Worm (Caenorhabditis elegans) whole organism, L4 larva: ENCODE data around the gene pot-1.

ENCODE experiments used
- D1046.2 ChIP-seq: fragments of 200-800 bp; sonication (Bioruptor generic); IDR thresholded peaks from 2 replicates; pipeline ENCODE4 v1.3.6; 2022; ENCODE audit warnings: missing genetic modification characterization, missing compliant biosample characterization
- R02D3.7 ChIP-seq: fragments of 150-350 bp; sonication (generic microtip); optimal IDR thresholded peaks from 3 replicates; lab custom pipeline; 2014; ENCODE audit warnings: missing biosample characterization, missing genetic modification characterization
- T26A8.4 ChIP-seq: fragments of 200-800 bp; sonication (Bioruptor generic); IDR thresholded peaks from 2 replicates; pipeline ENCODE4 v1.3.6; 2022; ENCODE audit warnings: missing genetic modification characterization, missing compliant biosample characterization
- Y105C5A.15 ChIP-seq: fragments of 200-800 bp; sonication (Bioruptor generic); IDR thresholded peaks from 2 replicates; pipeline ENCODE4 v1.3.6; 2022; ENCODE audit warnings: missing genetic modification characterization, missing compliant biosample characterization
- Y48G9A.11 ChIP-seq: fragments of 200-800 bp; sonication (Bioruptor generic); IDR thresholded peaks from 2 replicates; pipeline ENCODE4 v1.3.6; 2022; ENCODE audit warnings: missing genetic modification reagents, missing genetic modification characterization, missing compliant biosample characterization
- Y75B8A.6 ChIP-seq: fragments of 200-800 bp; sonication (Bioruptor generic); IDR thresholded peaks from 2 replicates; pipeline ENCODE4 v1.3.6; 2022; ENCODE audit warnings: missing genetic modification reagents, missing genetic modification characterization, missing compliant biosample characterization
- ZK337.2 ChIP-seq: fragments of 200-800 bp; sonication (Bioruptor generic); IDR thresholded peaks from 2 replicates; pipeline ENCODE4 v1.3.6; 2022; ENCODE audit warnings: missing genetic modification reagents, missing genetic modification characterization, missing compliant biosample characterization
- ZK546.5 ChIP-seq, 2 experiments: sonication (generic microtip); optimal IDR thresholded peaks; 2 replicates each; lab custom pipeline; 2017; ENCODE audit warnings: missing biosample characterization in 2 of 2, missing genetic modification characterization in 2 of 2
- aha-1 ChIP-seq: fragments of 150-350 bp; peaks from one replicate; lab custom pipeline; 2014; ENCODE audit warnings: missing biosample characterization, missing genetic modification characterization
- aly-2 ChIP-seq: sonication (generic microtip); optimal IDR thresholded peaks from 2 replicates; lab custom pipeline; 2018; ENCODE audit warnings: missing biosample characterization, missing genetic modification characterization
- ama-1 ChIP-seq: fragments of 150-350 bp; optimal IDR thresholded peaks from 2 replicates; lab custom pipeline; 2014; ENCODE audit warnings: inconsistent platforms, mixed read lengths
- attf-4 ChIP-seq: sonication (generic microtip); optimal IDR thresholded peaks from 3 replicates; lab custom pipeline; 2017; ENCODE audit warnings: missing biosample characterization, missing genetic modification characterization
- dmd-8 ChIP-seq: fragments of 200-800 bp; sonication (Bioruptor generic); IDR thresholded peaks from 2 replicates; pipeline ENCODE4 v1.3.6; 2022; ENCODE audit warnings: missing genetic modification characterization, missing compliant biosample characterization
- dpl-1 ChIP-seq: fragments of 150-350 bp; optimal IDR thresholded peaks from 2 replicates; lab custom pipeline; 2014; ENCODE audit warnings: missing biosample characterization, missing genetic modification reagents, missing genetic modification characterization
- dve-1 ChIP-seq: sonication (generic microtip); optimal IDR thresholded peaks from 2 replicates; lab custom pipeline; 2017; ENCODE audit warnings: antibody characterized with exemption, mild to moderate bottlenecking, missing genetic modification characterization, missing compliant biosample characterization; ENCODE audit not compliant: insufficient read depth
- egl-27 ChIP-seq: sonication (generic microtip); optimal IDR thresholded peaks from 3 replicates; lab custom pipeline; 2017; ENCODE audit warnings: missing biosample characterization, missing genetic modification reagents, missing genetic modification characterization
- fos-1 ChIP-seq: fragments of 150-350 bp; optimal IDR thresholded peaks from 2 replicates; lab custom pipeline; 2014; ENCODE audit warnings: missing biosample characterization, missing genetic modification characterization
- hlh-30 ChIP-seq: sonication (generic microtip); optimal IDR thresholded peaks from 2 replicates; lab custom pipeline; 2017; ENCODE audit warnings: antibody characterized with exemption, mild to moderate bottlenecking, missing genetic modification characterization, missing compliant biosample characterization; ENCODE audit not compliant: insufficient read depth
- lin-1 ChIP-seq: fragments of 200-800 bp; sonication (Bioruptor generic); IDR thresholded peaks from 2 replicates; pipeline ENCODE4 v1.3.6; 2022; ENCODE audit warnings: missing genetic modification reagents, missing genetic modification characterization, missing compliant biosample characterization
- lin-29 ChIP-seq: fragments of 200-800 bp; sonication (Bioruptor generic); IDR thresholded peaks from 2 replicates; pipeline ENCODE4 v1.3.6; 2022; ENCODE audit warnings: missing genetic modification reagents, missing genetic modification characterization, missing compliant biosample characterization
- lin-38 ChIP-seq: fragments of 200-800 bp; sonication (Bioruptor generic); IDR thresholded peaks from 2 replicates; pipeline ENCODE4 v1.3.6; 2022; ENCODE audit warnings: missing genetic modification reagents, missing genetic modification characterization, missing compliant biosample characterization
- lir-3 ChIP-seq: sonication (generic microtip); optimal IDR thresholded peaks from 2 replicates; lab custom pipeline; 2016; ENCODE audit warnings: mild to moderate bottlenecking, missing genetic modification characterization, missing compliant biosample characterization
- lsy-2 ChIP-seq, 2 experiments: fragments of 150-350 bp in 1 of 2; sonication (generic microtip) in 1 of 2; optimal IDR thresholded peaks; 2 replicates each; lab custom pipeline; 2014 to 2017; ENCODE audit warnings: missing biosample characterization in 2 of 2, missing genetic modification characterization in 2 of 2
- madf-5 ChIP-seq, 2 experiments: fragments of 200-800 bp; sonication (Bioruptor generic); IDR thresholded peaks; 2 replicates each; pipeline ENCODE4 v1.3.6; 2022; ENCODE audit warnings: missing compliant biosample characterization in 2 of 2, missing genetic modification characterization in 2 of 2
- mes-2 ChIP-seq: sonication (generic microtip); optimal IDR thresholded peaks from 2 replicates; lab custom pipeline; 2016; ENCODE audit warnings: missing genotype, mild to moderate bottlenecking, missing genetic modification characterization, missing compliant biosample characterization; ENCODE audit not compliant: poor library complexity, severe bottlenecking
- mxl-2 ChIP-seq: fragments of 200-800 bp; sonication (Bioruptor generic); conservative IDR thresholded peaks from 2 replicates; pipeline ENCODE4 v1.3.6; 2022; ENCODE audit warnings: missing genetic modification reagents, missing genetic modification characterization, missing compliant biosample characterization
- mxl-3 ChIP-seq: fragments of 200-800 bp; sonication (Bioruptor generic); optimal IDR thresholded peaks from 2 replicates; lab custom pipeline; 2018; ENCODE audit warnings: mild to moderate bottlenecking, missing genetic modification characterization, missing compliant biosample characterization
- nhr-10 ChIP-seq: fragments of 150-350 bp; optimal IDR thresholded peaks from 2 replicates; lab custom pipeline; 2014; ENCODE audit warnings: missing biosample characterization, missing genetic modification characterization
- nhr-111 ChIP-seq: fragments of 200-800 bp; sonication (Bioruptor generic); optimal IDR thresholded peaks from 2 replicates; lab custom pipeline; 2018; ENCODE audit warnings: mild to moderate bottlenecking, missing genetic modification characterization, missing compliant biosample characterization
- nhr-28 ChIP-seq: fragments of 150-350 bp; optimal IDR thresholded peaks from 2 replicates; lab custom pipeline; 2014; ENCODE audit warnings: missing biosample characterization, missing genetic modification characterization
- nhr-41 ChIP-seq: fragments of 200-800 bp; sonication (Bioruptor generic); IDR thresholded peaks from 2 replicates; pipeline ENCODE4 v1.3.6; 2022; ENCODE audit warnings: missing genetic modification reagents, missing genetic modification characterization, missing compliant biosample characterization
- nhr-6 ChIP-seq: fragments of 150-350 bp; optimal IDR thresholded peaks from 2 replicates; lab custom pipeline; 2014; ENCODE audit warnings: missing biosample characterization, missing genetic modification characterization
- nhr-76 ChIP-seq: fragments of 150-350 bp; optimal IDR thresholded peaks from 2 replicates; lab custom pipeline; 2014; ENCODE audit warnings: missing biosample characterization, missing genetic modification characterization
- pha-4 ChIP-seq, 2 experiments: fragments of 150-350 bp in 1 of 2; fragments of 200-800 bp in 1 of 2; sonication (Bioruptor generic) in 1 of 2; IDR thresholded peaks in 1 of 2; optimal IDR thresholded peaks in 1 of 2; 2 replicates each; pipeline versions ENCODE4 v1.3.6 to Lab custom; 2014 to 2022; ENCODE audit warnings: missing genetic modification characterization in 2 of 2, missing genetic modification reagents in 2 of 2, missing biosample characterization in 1 of 2, missing compliant biosample characterization in 1 of 2
- pqm-1 ChIP-seq: sonication (generic microtip); optimal IDR thresholded peaks from 2 replicates; lab custom pipeline; 2017; ENCODE audit warnings: missing biosample characterization, missing genetic modification characterization
- rbr-2 ChIP-seq: sonication (generic microtip); optimal IDR thresholded peaks from 2 replicates; lab custom pipeline; 2016; ENCODE audit warnings: missing genotype, missing genetic modification characterization, missing compliant biosample characterization
- sdz-12 ChIP-seq: fragments of 200-800 bp; sonication (Bioruptor generic); optimal IDR thresholded peaks from 2 replicates; lab custom pipeline; 2018; ENCODE audit warnings: mild to moderate bottlenecking, missing genetic modification characterization, missing compliant biosample characterization
- skn-1 ChIP-seq: fragments of 150-350 bp; optimal IDR thresholded peaks from 2 replicates; lab custom pipeline; 2014; ENCODE audit warnings: missing biosample characterization, missing genetic modification characterization
- tra-1 ChIP-seq: fragments of 200-800 bp; sonication (Bioruptor generic); IDR thresholded peaks from 2 replicates; pipeline ENCODE4 v1.3.6; 2022; ENCODE audit warnings: missing genetic modification reagents, missing genetic modification characterization, missing compliant biosample characterization
- unc-130 ChIP-seq: sonication (generic microtip); optimal IDR thresholded peaks from 2 replicates; lab custom pipeline; 2016; ENCODE audit warnings: missing genetic modification reagents, missing genetic modification characterization, missing compliant biosample characterization
- unc-39 ChIP-seq: sonication (generic microtip); optimal IDR thresholded peaks from 2 replicates; lab custom pipeline; 2017; ENCODE audit warnings: missing biosample characterization, missing genetic modification characterization
- unc-62 ChIP-seq, 3 experiments: fragments of 150-350 bp in 1 of 3; sonication (generic microtip); optimal IDR thresholded peaks in 2 of 3; peaks in 1 of 3; 1 replicate in 1 of 3; 2 replicates in 2 of 3; lab custom pipeline; 2014 to 2017; ENCODE audit warnings: missing biosample characterization in 3 of 3, missing genetic modification characterization in 3 of 3, missing genetic modification reagents in 3 of 3, missing genotype in 1 of 3
- zfp-2 ChIP-seq: sonication (generic microtip); optimal IDR thresholded peaks from 2 replicates; lab custom pipeline; 2016; ENCODE audit warnings: mild to moderate bottlenecking, missing genetic modification characterization, missing compliant biosample characterization
- ztf-11 ChIP-seq: fragments of 150-350 bp; optimal IDR thresholded peaks from 2 replicates; lab custom pipeline; 2014; ENCODE audit warnings: missing biosample characterization, missing genetic modification characterization
- ztf-7 ChIP-seq: fragments of 150-350 bp; optimal IDR thresholded peaks from 2 replicates; lab custom pipeline; 2014; ENCODE audit warnings: missing biosample characterization, missing genetic modification characterization

pot-1 gene

ce11 chrIII:7165816-7166229, 32.3 kb upstream of the pot-1 start (continued):
- TF ChIP-seq ZK337.2 (GFP tag; lab: Robert Waterston, UW), result no peak
- no peak for TF ChIP-seq tra-1 (GFP tag; lab: Robert Waterston, UW)
- TF ChIP-seq lir-3 (tag; lab: Kevin White, UChicago), result no peak
- no peak for TF ChIP-seq nhr-10
- TF ChIP-seq dve-1, result peak; percentile 72
- no peak for TF ChIP-seq unc-130 (GFP tag; lab: Kevin White, UChicago)
- peak in 1 of 2 experiments; percentile 38 for TF ChIP-seq unc-62 (GFP tag; optimal IDR thresholded peaks at IDR 0.05 in 1 of 2; lab: Kevin White, UChicago)
- no peak for TF ChIP-seq unc-62 (tag; optimal IDR thresholded peaks at IDR 0.05; lab: Kevin White, UChicago)
- no peak for TF ChIP-seq nhr-76 (tag; lab: Kevin White, UChicago)
- peak in 1 of 2 experiments; percentile 70 for TF ChIP-seq lsy-2 (tag; optimal IDR thresholded peaks at IDR 0.05; lab: Kevin White, UChicago)
- no peak for TF ChIP-seq Y75B8A.6 (GFP tag; lab: Robert Waterston, UW)
- TF ChIP-seq mxl-3, result peak; percentile 67
- TF ChIP-seq mes-2, result peak; percentile 63
- no peak for TF ChIP-seq Y48G9A.11 (GFP tag; lab: Robert Waterston, UW)
- TF ChIP-seq pha-4 (GFP tag; IDR thresholded peaks at IDR 0.05; lab: Robert Waterston, UW), result no peak
- peak; percentile 9 for TF ChIP-seq pha-4 (tag; optimal IDR thresholded peaks at IDR 0.05; lab: Kevin White, UChicago)
- peak; percentile 58 for TF ChIP-seq nhr-6 (tag; lab: Kevin White, UChicago)
- TF ChIP-seq zfp-2, result no peak
- TF ChIP-seq hlh-30 (tag; lab: Kevin White, UChicago), result peak; percentile 68
- TF ChIP-seq D1046.2 (GFP tag; lab: Robert Waterston, UW), result no peak
- TF ChIP-seq nhr-28 (tag; lab: Kevin White, UChicago), result peak; percentile 87
- TF ChIP-seq ztf-7 (tag; lab: Kevin White, UChicago), result no peak
- no peak for TF ChIP-seq ZK546.5 (tag; optimal IDR thresholded peaks at IDR 0.05; lab: Kevin White, UChicago)
- no peak for TF ChIP-seq skn-1 (tag; lab: Kevin White, UChicago)
- TF ChIP-seq dpl-1, result peak; percentile 69
- TF ChIP-seq pqm-1 (tag; lab: Kevin White, UChicago), result peak; percentile 96
- TF ChIP-seq lin-38 (GFP tag; lab: Robert Waterston, UW), result peak; percentile 26
- no peak for TF ChIP-seq R02D3.7 (tag; lab: Kevin White, UChicago)

ce11 chrIII:7165276-7165675, 31.8 kb upstream of the pot-1 start:
- TF ChIP-seq egl-27 (tag; lab: Kevin White, UChicago), result no peak
- TF ChIP-seq fos-1 (tag; lab: Kevin White, UChicago), result no peak
- TF ChIP-seq mxl-2, result no peak
- peak; percentile 19 for TF ChIP-seq unc-130 (GFP tag; lab: Kevin White, UChicago)
- TF ChIP-seq unc-39 (tag; lab: Kevin White, UChicago), result no peak
- TF ChIP-seq ztf-11, result no peak

- TF ChIP-seq nhr-111 (GFP tag; lab: Kevin White, UChicago) (no peak), ama-1 (lab: Kevin White, UChicago) (no peak), lin-29 (GFP tag; lab: Robert Waterston, UW) (no peak), ztf-7 (tag; lab: Kevin White, UChicago) (peak; percentile 17), dve-1 (peak; percentile 90), Y105C5A.15 (GFP tag; lab: Robert Waterston, UW) (no peak), unc-62 (GFP tag; optimal IDR thresholded peaks at IDR 0.05 in 1 of 2; lab: Kevin White, UChicago) (peak in 1 of 2 experiments; percentile 62), unc-62 (tag; optimal IDR thresholded peaks at IDR 0.05; lab: Kevin White, UChicago) (no peak), dmd-8 (GFP tag; lab: Robert Waterston, UW) (no peak), unc-130 (GFP tag; lab: Kevin White, UChicago) (peak; percentile 76), unc-39 (tag; lab: Kevin White, UChicago) (no peak), sdz-12 (GFP tag; lab: Kevin White, UChicago) (no peak), aly-2 (no peak), madf-5 (GFP tag; IDR thresholded peaks at IDR 0.05; lab: Robert Waterston, UW) (no peak), T26A8.4 (GFP tag; lab: Robert Waterston, UW) (peak; percentile 59; the same call in 1 of the 2 replicates), Y48G9A.11 (GFP tag; lab: Robert Waterston, UW) (0 out of 2 replicates have a peak, but pooled peaks have one; percentile 37), attf-4 (tag; lab: Kevin White, UChicago) (no peak), nhr-6 (tag; lab: Kevin White, UChicago) (peak; percentile 78), pqm-1 (tag; lab: Kevin White, UChicago) (no peak), nhr-41 (no peak), Y75B8A.6 (GFP tag; lab: Robert Waterston, UW) (no peak), rbr-2 (peak; percentile 87), D1046.2 (GFP tag; lab: Robert Waterston, UW) (peak; percentile 35; the same call in 1 of the 2 replicates), aha-1 (tag; lab: Kevin White, UChicago) (peak; percentile 87), lin-1 (GFP tag; lab: Robert Waterston, UW) (peak; percentile 63)
These were observed 28.7 kb upstream of the pot-1 start, which contains the start of the genes syf-2 and K04G7.1 for ce11 chrIII:7162065-7162762. Gene syf-2, minus strand, starts transcription at chrIII:7162115. Gene K04G7.1, plus strand, starts transcription at chrIII:7162712.
